Worm (Caenorhabditis elegans) whole organism, early embryonic: ENCODE measurements around the gene Y6D1A.1.

Experiments used
- B0310.2 ChIP-seq: sonication (generic microtip); optimal IDR thresholded peaks from 2 replicates; lab custom pipeline; 2016; ENCODE audit warnings: mild to moderate bottlenecking, missing genetic modification characterization, missing compliant biosample characterization
- F13C5.2 ChIP-seq: sonication (generic microtip); optimal IDR thresholded peaks from 2 replicates; lab custom pipeline; 2017; ENCODE audit warnings: mild to moderate bottlenecking, missing genetic modification characterization, inconsistent platforms, missing compliant biosample characterization
- aly-1 ChIP-seq: sonication (generic microtip); optimal IDR thresholded peaks from 2 replicates; lab custom pipeline; 2016; ENCODE audit warnings: missing genetic modification characterization, missing compliant biosample characterization
- ama-1 ChIP-seq: fragments of 150-350 bp; optimal IDR thresholded peaks from 2 replicates; lab custom pipeline; 2014
- ceh-13 ChIP-seq: fragments of 200-800 bp; sonication (Bioruptor generic); optimal IDR thresholded peaks from 2 replicates; lab custom pipeline; 2018; ENCODE audit warnings: mild to moderate bottlenecking, missing genetic modification characterization, missing compliant biosample characterization
- ceh-36 ChIP-seq: sonication (generic microtip); optimal IDR thresholded peaks from 2 replicates; lab custom pipeline; 2016; ENCODE audit warnings: missing genetic modification characterization, inconsistent platforms, missing compliant biosample characterization
- ets-7 ChIP-seq: sonication (generic microtip); optimal IDR thresholded peaks from 2 replicates; lab custom pipeline; 2016; ENCODE audit warnings: missing genotype, missing genetic modification characterization, missing compliant biosample characterization
- flt-1 ChIP-seq: fragments of 200-800 bp; sonication (Bioruptor generic); IDR thresholded peaks from 2 replicates; pipeline ENCODE4 v1.3.6; 2022; ENCODE audit warnings: missing genetic modification characterization, missing compliant biosample characterization
- hmbx-1 ChIP-seq: sonication (generic microtip); optimal IDR thresholded peaks from 2 replicates; lab custom pipeline; 2016; ENCODE audit warnings: mild to moderate bottlenecking, missing genetic modification characterization, missing compliant biosample characterization
- hmg-4 ChIP-seq: fragments of 200-800 bp; sonication (Bioruptor generic); optimal IDR thresholded peaks from 2 replicates; lab custom pipeline; 2018; ENCODE audit warnings: mild to moderate bottlenecking, missing genetic modification characterization, missing compliant biosample characterization
- hnd-1 ChIP-seq: sonication (generic microtip); optimal IDR thresholded peaks from 2 replicates; lab custom pipeline; 2016; ENCODE audit warnings: missing genetic modification characterization, missing compliant biosample characterization
- pes-1 ChIP-seq: fragments of 200-800 bp; sonication (Bioruptor generic); IDR thresholded peaks from 2 replicates; pipeline ENCODE4 v1.3.6; 2022; ENCODE audit warnings: missing genetic modification reagents, missing genetic modification characterization, missing compliant biosample characterization
- scrt-1 ChIP-seq: fragments of 200-800 bp; sonication (Bioruptor generic); IDR thresholded peaks from 2 replicates; pipeline ENCODE4 v1.3.6; 2022; ENCODE audit warnings: missing genetic modification characterization, missing compliant biosample characterization
- sea-1 ChIP-seq: fragments of 200-800 bp; sonication (Bioruptor generic); conservative IDR thresholded peaks from 2 replicates; pipeline ENCODE4 v1.3.6; 2022; ENCODE audit warnings: missing genetic modification characterization, missing compliant biosample characterization
- tbx-11 ChIP-seq: fragments of 200-800 bp; sonication (Bioruptor generic); IDR thresholded peaks from 2 replicates; pipeline ENCODE4 v1.3.6; 2022; ENCODE audit warnings: missing genetic modification characterization, missing compliant biosample characterization
- tbx-37 ChIP-seq: fragments of 200-800 bp; sonication (Bioruptor generic); conservative IDR thresholded peaks from 2 replicates; pipeline ENCODE4 v1.3.6; 2022; ENCODE audit warnings: missing genetic modification reagents, missing genetic modification characterization, missing compliant biosample characterization
- tra-4 ChIP-seq: sonication (generic microtip); optimal IDR thresholded peaks from 2 replicates; lab custom pipeline; 2017; ENCODE audit warnings: missing genetic modification characterization, missing compliant biosample characterization

Y6D1A.1 gene

DNA sequence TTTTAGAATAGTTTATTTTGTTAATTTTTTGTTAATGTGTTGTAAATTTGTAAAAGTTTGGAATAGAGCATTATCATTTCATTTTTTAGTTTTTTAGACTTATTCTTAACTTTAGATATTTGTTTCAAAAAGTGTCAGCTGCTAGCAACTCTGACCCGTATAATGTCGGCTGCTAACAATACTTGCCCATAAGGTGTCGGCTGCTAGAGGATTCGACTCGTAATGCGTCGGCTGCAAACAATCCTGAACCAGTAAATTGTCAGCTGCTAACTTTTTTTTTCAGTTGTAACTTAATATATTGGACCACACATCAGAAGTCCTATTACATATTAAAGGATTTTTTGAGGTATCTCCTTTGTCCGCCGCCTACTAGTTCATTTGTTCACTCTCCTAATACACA, 19.4 kb upstream of the Y6D1A.1 start:
- TF ChIP-seq sea-1: no peak
- no peak for TF ChIP-seq tbx-11 (GFP tag; lab: Robert Waterston, UW)
- no peak for TF ChIP-seq flt-1
- no peak for TF ChIP-seq ceh-36 (tag; lab: Kevin White, UChicago)
- no peak for TF ChIP-seq B0310.2 (tag; lab: Kevin White, UChicago)
- no peak for TF ChIP-seq F13C5.2 (tag; lab: Kevin White, UChicago)
- TF ChIP-seq tbx-37 (GFP tag; lab: Robert Waterston, UW): no peak
- TF ChIP-seq aly-1 (tag; lab: Kevin White, UChicago): no peak
- no peak for TF ChIP-seq hnd-1
- TF ChIP-seq ceh-13 (GFP tag; lab: Kevin White, UChicago): no peak
- TF ChIP-seq ama-1 (lab: Kevin White, UChicago): no peak
- no peak for TF ChIP-seq ets-7 (tag; lab: Kevin White, UChicago)
- no peak for TF ChIP-seq hmg-4 (GFP tag; lab: Kevin White, UChicago)
- no peak for TF ChIP-seq hmbx-1 (tag; lab: Kevin White, UChicago)

DNA sequence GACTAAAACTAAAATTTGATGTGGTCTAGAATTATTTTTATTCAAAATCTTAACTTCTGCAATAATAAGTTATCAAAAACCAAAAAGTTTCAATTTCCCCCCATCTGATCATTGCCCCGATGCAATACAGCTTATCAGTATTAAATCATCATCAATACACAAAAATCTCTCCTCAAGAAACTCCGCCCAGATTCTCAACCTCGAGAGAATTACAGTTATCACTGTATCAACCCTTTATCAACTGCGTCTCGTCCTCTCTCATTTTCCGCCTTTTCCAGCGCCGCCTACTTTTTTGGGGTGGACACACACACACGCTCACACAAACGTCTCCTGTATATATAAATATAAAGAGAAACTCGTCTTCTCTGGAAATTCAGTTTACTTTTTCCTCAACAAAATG, 18.9 kb upstream of the Y6D1A.1 start, which contains the start of gene T27D12.1:
TSS of gene T27D12.1 (plus strand) at position 301 of the 400 bp plus-strand sequence.
- TF ChIP-seq hmbx-1 (tag; lab: Kevin White, UChicago) (no peak), ama-1 (lab: Kevin White, UChicago) (no peak), tbx-37 (GFP tag; lab: Robert Waterston, UW) (no peak), hnd-1 (no peak), ceh-13 (GFP tag; lab: Kevin White, UChicago) (no peak), pes-1 (GFP tag; lab: Robert Waterston, UW) (no peak), flt-1 (no peak), F13C5.2 (tag; lab: Kevin White, UChicago) (no peak), sea-1 (no peak), B0310.2 (tag; lab: Kevin White, UChicago) (no peak), aly-1 (tag; lab: Kevin White, UChicago) (no peak), hmg-4 (GFP tag; lab: Kevin White, UChicago) (no peak)

DNA sequence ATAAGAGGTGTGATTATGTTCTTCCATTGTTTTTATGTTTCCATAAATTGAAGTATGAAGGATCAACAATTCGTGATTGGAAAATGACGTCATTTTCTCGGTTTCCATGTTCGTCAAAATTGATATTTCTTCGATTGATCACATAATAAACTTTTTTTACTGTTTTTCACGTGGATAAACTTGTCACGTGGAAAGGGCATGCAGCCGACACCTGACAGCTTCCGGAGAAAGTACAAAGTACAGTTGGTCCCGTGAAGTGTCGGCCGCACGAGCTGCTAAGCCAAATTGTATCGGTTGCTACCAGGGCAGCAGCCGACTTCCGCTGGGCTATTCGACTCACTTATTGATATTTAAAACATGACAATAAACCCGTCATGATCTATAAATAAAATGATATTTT, 18.2 kb upstream of the Y6D1A.1 start:
- TF ChIP-seq tbx-37 (GFP tag; lab: Robert Waterston, UW) (no peak), hnd-1 (no peak)

DNA sequence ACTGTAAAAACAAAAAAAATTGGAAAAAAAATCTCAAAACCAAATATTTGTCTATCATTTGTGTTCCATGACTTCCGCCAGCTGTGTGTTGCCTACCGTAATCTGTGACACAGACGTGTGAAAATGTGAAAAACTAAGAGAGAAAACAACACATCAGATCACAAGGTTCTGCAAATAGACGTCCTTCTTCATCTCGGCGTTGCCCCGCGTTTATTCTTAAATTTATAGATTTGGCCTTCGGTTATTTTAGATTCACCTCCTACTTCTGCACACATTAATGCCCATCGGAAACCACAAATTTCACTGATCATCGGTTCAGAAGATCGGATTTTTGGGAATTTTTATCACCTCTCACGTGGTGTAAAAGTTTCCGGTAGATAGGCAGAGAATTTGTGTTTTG, 15.7 kb upstream of the Y6D1A.1 start:
- no peak for TF ChIP-seq ets-7 (tag; lab: Kevin White, UChicago)
- TF ChIP-seq hmg-4 (GFP tag; lab: Kevin White, UChicago): no peak
- TF ChIP-seq sea-1: no peak
- TF ChIP-seq ama-1 (lab: Kevin White, UChicago): no peak
- TF ChIP-seq scrt-1 (GFP tag; lab: Robert Waterston, UW): no peak
- TF ChIP-seq hmbx-1 (tag; lab: Kevin White, UChicago): no peak
- no peak for TF ChIP-seq B0310.2 (tag; lab: Kevin White, UChicago)

DNA sequence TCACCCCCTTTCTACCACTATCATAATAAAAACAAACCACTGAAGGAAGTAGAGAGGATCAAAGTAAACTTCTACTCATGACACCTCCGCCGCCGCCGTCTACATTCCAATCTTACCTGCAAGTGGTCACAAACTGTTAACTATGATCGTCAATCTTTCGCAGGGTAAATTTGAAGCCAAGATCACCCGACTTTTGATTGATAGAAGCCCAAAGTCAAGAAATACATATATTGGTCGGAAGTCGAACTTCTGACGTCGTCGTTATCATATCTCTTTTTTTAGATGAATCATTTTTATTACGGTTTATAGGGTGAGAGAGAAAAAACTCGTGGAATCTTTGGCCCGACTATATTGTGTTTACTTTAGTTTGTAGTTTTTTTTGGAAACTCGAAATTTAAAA, 14.9 kb upstream of the Y6D1A.1 start:
- no peak for TF ChIP-seq tbx-37 (GFP tag; lab: Robert Waterston, UW)
- TF ChIP-seq ceh-36 (tag; lab: Kevin White, UChicago): no peak
- TF ChIP-seq flt-1: no peak
- no peak for TF ChIP-seq B0310.2 (tag; lab: Kevin White, UChicago)
- TF ChIP-seq sea-1: no peak
- TF ChIP-seq tbx-11 (GFP tag; lab: Robert Waterston, UW): no peak
- no peak for TF ChIP-seq ets-7 (tag; lab: Kevin White, UChicago)
- TF ChIP-seq hmbx-1 (tag; lab: Kevin White, UChicago): no peak
- no peak for TF ChIP-seq F13C5.2 (tag; lab: Kevin White, UChicago)
- TF ChIP-seq ama-1 (lab: Kevin White, UChicago): no peak
- TF ChIP-seq scrt-1 (GFP tag; lab: Robert Waterston, UW): no peak
- TF ChIP-seq tra-4 (tag; lab: Kevin White, UChicago): no peak
- TF ChIP-seq hnd-1: no peak
- TF ChIP-seq ceh-13 (GFP tag; lab: Kevin White, UChicago): no peak

DNA sequence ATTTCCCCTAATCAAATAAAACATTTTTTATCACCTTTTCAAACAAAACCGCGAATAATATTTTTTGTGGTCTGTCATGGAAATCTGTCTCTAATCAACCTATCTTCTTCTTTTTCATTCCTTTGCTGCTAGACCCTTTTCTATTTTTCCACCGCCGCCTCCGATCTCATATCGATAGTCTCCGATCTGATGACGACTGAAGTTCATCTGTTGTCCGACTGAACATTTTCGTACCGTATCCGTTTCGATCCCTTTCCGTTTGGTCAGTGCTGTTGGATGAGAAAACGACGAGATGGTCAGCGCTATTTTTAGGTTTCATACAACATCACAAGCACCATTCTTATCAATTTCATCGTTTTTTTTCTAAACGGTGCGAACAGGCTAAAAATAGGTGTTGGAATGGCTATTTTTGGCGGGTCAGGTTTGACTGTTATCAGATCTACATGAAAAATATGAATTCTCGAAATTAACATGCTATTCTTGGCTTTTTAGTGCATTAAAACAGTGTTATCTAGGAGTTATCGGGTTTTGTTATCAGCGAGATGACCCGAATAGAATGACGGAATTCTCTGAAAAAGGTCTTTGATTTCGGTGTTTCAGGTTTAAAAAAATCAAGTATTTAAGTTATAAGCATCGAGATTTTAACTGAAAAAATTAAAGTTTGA, 13.3 kb upstream of the Y6D1A.1 start:
- TF ChIP-seq B0310.2 (tag; lab: Kevin White, UChicago): no peak
- no peak for TF ChIP-seq hmg-4 (GFP tag; lab: Kevin White, UChicago)
- no peak for TF ChIP-seq hnd-1
- no peak for TF ChIP-seq aly-1 (tag; lab: Kevin White, UChicago)
- no peak for TF ChIP-seq ceh-13 (GFP tag; lab: Kevin White, UChicago)
- no peak for TF ChIP-seq ets-7 (tag; lab: Kevin White, UChicago)
- no peak for TF ChIP-seq tbx-37 (GFP tag; lab: Robert Waterston, UW)
- TF ChIP-seq flt-1: no peak
- TF ChIP-seq ama-1 (lab: Kevin White, UChicago): no peak

DNA sequence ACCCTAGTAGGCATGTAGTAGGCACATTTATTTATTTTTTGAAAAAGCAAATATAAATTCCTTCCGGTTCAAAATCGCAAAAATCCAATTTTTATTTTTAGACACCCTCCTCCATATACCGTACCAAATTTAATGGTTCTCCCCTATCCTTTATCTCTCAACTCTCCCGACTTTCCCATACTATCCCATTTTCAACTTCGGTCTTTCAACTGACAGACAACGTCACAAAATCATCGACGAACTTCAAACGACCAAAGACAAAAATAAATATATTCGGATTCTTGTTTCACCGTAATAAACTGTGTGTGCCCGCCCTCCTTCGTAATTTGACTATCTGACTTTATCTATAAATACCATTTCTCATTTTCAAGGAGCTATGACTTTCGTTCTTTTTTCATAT, 11.8 kb upstream of the Y6D1A.1 start, which contains the start of gene T27D12.6:
TSS of gene T27D12.6 (plus strand) at position 301 of the 400 bp plus-strand sequence.
- TF ChIP-seq pes-1 (GFP tag; lab: Robert Waterston, UW) (no peak), tra-4 (tag; lab: Kevin White, UChicago) (no peak), ama-1 (lab: Kevin White, UChicago) (no peak), aly-1 (tag; lab: Kevin White, UChicago) (no peak)

DNA sequence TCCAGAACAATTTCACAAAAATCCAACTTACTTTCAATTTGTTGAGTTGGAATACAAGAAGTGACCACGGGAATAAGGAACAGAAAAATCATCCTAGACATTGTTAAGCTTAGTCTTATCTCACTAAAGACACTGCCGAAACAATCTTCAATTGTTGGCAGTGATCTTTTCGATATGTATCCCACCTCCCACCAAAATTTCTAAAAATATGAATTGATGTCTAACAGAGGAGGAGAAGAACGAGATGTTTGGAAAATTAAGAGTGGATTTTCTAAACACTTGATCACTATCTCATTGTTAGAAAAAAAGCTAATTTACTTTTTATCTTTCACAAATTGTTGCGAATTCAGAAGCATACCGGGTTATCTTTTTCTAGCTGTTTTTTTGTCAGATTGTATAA, 9.1 kb upstream of the Y6D1A.1 start, which contains the start of gene clec-144:
TSS of gene clec-144 (minus strand) at position 101 of the 400 bp plus-strand sequence.
- TF ChIP-seq hmbx-1 (tag; lab: Kevin White, UChicago) (no peak), tbx-11 (GFP tag; lab: Robert Waterston, UW) (no peak), tbx-37 (GFP tag; lab: Robert Waterston, UW) (no peak), ceh-36 (tag; lab: Kevin White, UChicago) (no peak), hmg-4 (GFP tag; lab: Kevin White, UChicago) (no peak), B0310.2 (tag; lab: Kevin White, UChicago) (no peak), ets-7 (tag; lab: Kevin White, UChicago) (no peak), scrt-1 (GFP tag; lab: Robert Waterston, UW) (no peak), F13C5.2 (tag; lab: Kevin White, UChicago) (no peak), pes-1 (GFP tag; lab: Robert Waterston, UW) (no peak)
